Worm (Caenorhabditis elegans) whole organism, L3 larva: ENCODE results near the gene F08D12.12.

ENCODE experiments used
- R02D3.7 ChIP-seq: fragments of 150-350 bp; optimal IDR thresholded peaks from 2 replicates; lab custom pipeline; 2014; ENCODE audit warnings: missing biosample characterization, missing genetic modification characterization
- ZK546.5 ChIP-seq: sonication (generic microtip); optimal IDR thresholded peaks from 2 replicates; lab custom pipeline; 2017; ENCODE audit warnings: missing biosample characterization, missing genetic modification characterization
- aly-2 ChIP-seq: fragments of 150-350 bp; optimal IDR thresholded peaks from 2 replicates; lab custom pipeline; 2014; ENCODE audit warnings: missing biosample characterization, missing genetic modification characterization
- ama-1 ChIP-seq: fragments of 150-350 bp; optimal IDR thresholded peaks from 2 replicates; lab custom pipeline; 2018
- ceh-16 ChIP-seq: sonication (generic microtip); optimal IDR thresholded peaks from 2 replicates; lab custom pipeline; 2017; ENCODE audit warnings: missing biosample characterization, missing genetic modification characterization
- ceh-28 ChIP-seq: fragments of 150-350 bp; optimal IDR thresholded peaks from 2 replicates; lab custom pipeline; 2014; ENCODE audit warnings: missing biosample characterization, missing genetic modification reagents, missing genetic modification characterization
- ceh-82 ChIP-seq: fragments of 150-350 bp; optimal IDR thresholded peaks from 2 replicates; lab custom pipeline; 2014; ENCODE audit warnings: missing biosample characterization, missing genetic modification characterization
- ceh-9 ChIP-seq: sonication (generic microtip); optimal IDR thresholded peaks from 2 replicates; lab custom pipeline; 2018; ENCODE audit warnings: missing biosample characterization, missing genetic modification characterization
- daf-12 ChIP-seq: fragments of 150-350 bp; optimal IDR thresholded peaks from 2 replicates; lab custom pipeline; 2014; ENCODE audit warnings: missing biosample characterization, missing genetic modification reagents, missing genetic modification characterization
- egl-27 ChIP-seq: sonication (generic microtip); optimal IDR thresholded peaks from 4 replicates; lab custom pipeline; 2017; ENCODE audit warnings: missing biosample characterization, missing genetic modification reagents, missing genetic modification characterization
- elt-3 ChIP-seq, 3 experiments: fragments of 150-350 bp in 1 of 3; sonication (generic microtip) in 2 of 3; optimal IDR thresholded peaks; 2 replicates in 2 of 3; 4 replicates in 1 of 3; lab custom pipeline; 2014 to 2017; ENCODE audit warnings: missing biosample characterization in 3 of 3, missing genetic modification characterization in 3 of 3
- fkh-10 ChIP-seq: sonication (generic microtip); optimal IDR thresholded peaks from 2 replicates; lab custom pipeline; 2017; ENCODE audit warnings: missing biosample characterization, missing genetic modification reagents, missing genetic modification characterization
- fkh-2 ChIP-seq: fragments of 150-350 bp; optimal IDR thresholded peaks from 2 replicates; lab custom pipeline; 2014; ENCODE audit warnings: missing biosample characterization, missing genetic modification reagents, missing genetic modification characterization
- hmg-11 ChIP-seq: sonication (generic microtip); optimal IDR thresholded peaks from 2 replicates; lab custom pipeline; 2016; ENCODE audit warnings: missing genetic modification characterization, missing compliant biosample characterization
- jun-1 ChIP-seq: fragments of 150-350 bp; optimal IDR thresholded peaks from 2 replicates; lab custom pipeline; 2014; ENCODE audit warnings: missing biosample characterization, missing genetic modification reagents, missing genetic modification characterization
- lin-15B ChIP-seq: fragments of 150-350 bp; optimal IDR thresholded peaks from 2 replicates; lab custom pipeline; 2014; ENCODE audit warnings: missing biosample characterization, missing genetic modification characterization
- lin-39 ChIP-seq: fragments of 150-350 bp; optimal IDR thresholded peaks from 2 replicates; lab custom pipeline; 2018; ENCODE audit warnings: missing biosample characterization, missing genetic modification reagents, missing genetic modification characterization
- lsy-12 ChIP-seq: sonication (generic microtip); optimal IDR thresholded peaks from 2 replicates; lab custom pipeline; 2016; ENCODE audit warnings: mild to moderate bottlenecking, missing genetic modification characterization, missing compliant biosample characterization
- mdl-1 ChIP-seq: fragments of 150-350 bp; optimal IDR thresholded peaks from 2 replicates; lab custom pipeline; 2014; ENCODE audit warnings: missing biosample characterization, missing genetic modification characterization
- mml-1 ChIP-seq: fragments of 150-350 bp; sonication (generic microtip); optimal IDR thresholded peaks from 3 replicates; lab custom pipeline; 2014; ENCODE audit warnings: missing biosample characterization, missing genetic modification characterization
- nhr-11 ChIP-seq: fragments of 150-350 bp; optimal IDR thresholded peaks from 2 replicates; lab custom pipeline; 2014; ENCODE audit warnings: missing biosample characterization, missing genetic modification characterization
- nhr-23 ChIP-seq: fragments of 150-350 bp; optimal IDR thresholded peaks from 2 replicates; lab custom pipeline; 2014; ENCODE audit warnings: missing biosample characterization, missing genetic modification reagents, missing genetic modification characterization
- nhr-25 ChIP-seq: sonication (generic microtip); optimal IDR thresholded peaks from 2 replicates; lab custom pipeline; 2017; ENCODE audit warnings: missing biosample characterization, missing genetic modification characterization
- nhr-28 ChIP-seq: fragments of 150-350 bp; optimal IDR thresholded peaks from 2 replicates; lab custom pipeline; 2014; ENCODE audit warnings: missing biosample characterization, missing genetic modification characterization
- nhr-43 ChIP-seq: sonication (generic microtip); optimal IDR thresholded peaks from 2 replicates; lab custom pipeline; 2016; ENCODE audit warnings: mild to moderate bottlenecking, missing genetic modification characterization, missing compliant biosample characterization; ENCODE audit not compliant: poor library complexity, severe bottlenecking
- nhr-76 ChIP-seq: fragments of 150-350 bp; sonication (generic microtip); optimal IDR thresholded peaks from 5 replicates; lab custom pipeline; 2014; ENCODE audit warnings: missing biosample characterization, missing genetic modification characterization
- nhr-77 ChIP-seq: fragments of 150-350 bp; optimal IDR thresholded peaks from 2 replicates; lab custom pipeline; 2014; ENCODE audit warnings: missing biosample characterization, missing genetic modification characterization
- pqm-1 ChIP-seq: fragments of 150-350 bp; optimal IDR thresholded peaks from 2 replicates; lab custom pipeline; 2017; ENCODE audit warnings: missing biosample characterization, missing genetic modification characterization, inconsistent platforms
- skn-1 ChIP-seq: fragments of 150-350 bp; optimal IDR thresholded peaks from 2 replicates; lab custom pipeline; 2014; ENCODE audit warnings: missing biosample characterization, missing genetic modification characterization
- snpc-4 ChIP-seq: fragments of 150-350 bp; optimal IDR thresholded peaks from 2 replicates; lab custom pipeline; 2014; ENCODE audit warnings: missing biosample characterization, missing genetic modification characterization
- tbx-2 ChIP-seq: sonication (generic microtip); optimal IDR thresholded peaks from 2 replicates; lab custom pipeline; 2016; ENCODE audit warnings: mild to moderate bottlenecking, missing genetic modification characterization, missing compliant biosample characterization
- unc-39 ChIP-seq: sonication (generic microtip); optimal IDR thresholded peaks from 4 replicates; lab custom pipeline; 2017; ENCODE audit warnings: missing biosample characterization, missing genetic modification characterization
- zag-1 ChIP-seq: fragments of 150-350 bp; optimal IDR thresholded peaks from 2 replicates; lab custom pipeline; 2014; ENCODE audit warnings: missing biosample characterization, missing genetic modification characterization
- ztf-11 ChIP-seq: fragments of 150-350 bp; optimal IDR thresholded peaks from 2 replicates; lab custom pipeline; 2014; ENCODE audit warnings: missing biosample characterization, missing genetic modification characterization
- ztf-4 ChIP-seq: fragments of 150-350 bp; optimal IDR thresholded peaks from 2 replicates; lab custom pipeline; 2014; ENCODE audit warnings: missing biosample characterization, missing genetic modification characterization

Gene F08D12.12

DNA sequence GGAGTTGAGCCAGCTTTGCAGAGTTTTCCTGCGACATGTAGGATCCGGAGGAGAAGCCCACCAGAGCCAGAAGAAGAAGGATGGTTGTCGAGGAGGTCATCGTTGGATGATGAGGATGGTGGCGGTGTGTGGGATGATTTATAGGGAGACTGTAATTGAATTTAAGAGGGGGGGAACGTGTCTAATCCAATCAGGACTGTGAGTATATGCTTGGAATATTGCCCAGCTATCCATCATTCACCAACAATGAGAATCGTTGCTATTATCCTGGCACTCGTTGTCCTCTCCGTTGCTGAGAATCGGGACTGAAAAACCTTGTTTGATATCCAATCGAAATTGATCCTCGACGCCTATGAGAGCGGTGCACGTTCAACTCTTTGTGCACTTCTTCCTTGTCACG lies 39.2 kb upstream of the F08D12.12 start, which contains the start of gene K12H6.5:
Gene K12H6.5, minus strand, starts transcription at position 101 of the 400 bp plus-strand sequence.
- TF ChIP-seq jun-1 (tag; lab: Kevin White, UChicago) (no peak), nhr-25 (tag; lab: Kevin White, UChicago) (no peak), ztf-11 (tag; lab: Kevin White, UChicago) (no peak), nhr-43 (no peak), snpc-4 (tag; lab: Kevin White, UChicago) (no peak), fkh-10 (no peak), R02D3.7 (tag; lab: Kevin White, UChicago) (no peak), ceh-28 (tag; lab: Kevin White, UChicago) (no peak), nhr-77 (tag; lab: Kevin White, UChicago) (no peak), aly-2 (tag; lab: Kevin White, UChicago) (no peak), elt-3 (tag; optimal IDR thresholded peaks at IDR 0.05; lab: Kevin White, UChicago) (no peak), daf-12 (tag; lab: Kevin White, UChicago) (no peak), lsy-12 (tag; lab: Kevin White, UChicago) (no peak), nhr-76 (tag; lab: Kevin White, UChicago) (no peak), pqm-1 (no peak), nhr-23 (tag; lab: Kevin White, UChicago) (no peak), nhr-28 (tag; lab: Kevin White, UChicago) (no peak)
- TF ChIP-seq, all 47 proteins: peak for 0

DNA sequence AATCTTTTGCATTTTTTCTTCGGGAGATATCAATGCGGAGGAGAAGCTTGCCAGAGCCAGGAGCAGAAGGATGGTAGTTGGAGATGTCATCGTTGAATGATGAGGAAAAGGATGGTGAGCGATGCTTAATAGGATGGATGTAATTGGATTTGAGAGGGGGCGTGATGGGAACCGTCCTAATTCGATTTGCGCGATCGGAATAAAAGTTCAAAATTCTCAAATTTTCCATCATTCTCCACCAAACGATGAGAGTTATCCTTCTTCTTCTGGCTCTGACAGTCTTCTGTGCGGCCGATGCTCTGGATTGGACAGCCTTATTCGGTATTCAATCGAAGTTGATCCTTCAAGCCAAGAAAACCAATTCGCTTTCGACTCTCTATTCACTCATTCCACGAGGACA lies 37.3 kb upstream of the F08D12.12 start, which contains the start of the genes K12H6.4 and K12H6.9:
Gene K12H6.4, minus strand, starts transcription at position 101 of the 400 bp plus-strand sequence.
Gene K12H6.9, plus strand, starts transcription at position 236 of the 400 bp plus-strand sequence.
- no peak for TF ChIP-seq nhr-77 (tag; lab: Kevin White, UChicago)
- no peak for TF ChIP-seq ztf-4
- TF ChIP-seq ceh-16 (tag; lab: Kevin White, UChicago) = no peak
- TF ChIP-seq nhr-11 = no peak
- no peak for TF ChIP-seq jun-1 (tag; lab: Kevin White, UChicago)
- no peak for TF ChIP-seq nhr-76 (tag; lab: Kevin White, UChicago)
- no peak for TF ChIP-seq R02D3.7 (tag; lab: Kevin White, UChicago)
- TF ChIP-seq lin-39 (tag; lab: Kevin White, UChicago) = no peak
- no peak for TF ChIP-seq ceh-82
- TF ChIP-seq fkh-2 (tag; lab: Kevin White, UChicago) = no peak
- no peak for TF ChIP-seq ceh-9 (tag; lab: Kevin White, UChicago)
- no peak for TF ChIP-seq daf-12 (tag; lab: Kevin White, UChicago)
- no peak for TF ChIP-seq lsy-12 (tag; lab: Kevin White, UChicago)
- no peak for TF ChIP-seq mml-1 (tag; lab: Kevin White, UChicago)
- no peak for TF ChIP-seq skn-1 (tag; lab: Kevin White, UChicago)
- no peak for TF ChIP-seq lin-15B (tag; lab: Kevin White, UChicago)
- no peak for TF ChIP-seq mdl-1 (tag; lab: Kevin White, UChicago)
- no peak for TF ChIP-seq pqm-1
- no peak for TF ChIP-seq ama-1 (lab: Kevin White, UChicago)
- TF ChIP-seq, all 47 proteins: peak for 0

- no peak for TF ChIP-seq hmg-11 (tag; lab: Kevin White, UChicago)
- no peak for TF ChIP-seq ceh-9 (tag; lab: Kevin White, UChicago)
- TF ChIP-seq fkh-10 = no peak
- no peak for TF ChIP-seq lin-39 (tag; lab: Kevin White, UChicago)
- TF ChIP-seq zag-1 = no peak
- no peak for TF ChIP-seq fkh-2 (tag; lab: Kevin White, UChicago)
- TF ChIP-seq ZK546.5 = no peak
- TF ChIP-seq mdl-1 (tag; lab: Kevin White, UChicago) = no peak
Observed at ce11 chrII:2822435-2822920, 35.6 kb upstream of the F08D12.12 start, which contains the start of the genes fut-4 and K12H6.10. TSS of gene fut-4 (minus strand) at chrII:2822535. TSS of gene K12H6.10 (plus strand) at chrII:2822870.

ce11 chrII:2816676-2817075 lies 29.8 kb upstream of the F08D12.12 start, which contains the start of gene set-13:
TSS of gene set-13 (plus strand) at chrII:2816976.
- no peak for TF ChIP-seq daf-12 (tag; lab: Kevin White, UChicago)
- no peak for TF ChIP-seq egl-27 (tag; lab: Kevin White, UChicago)
- TF ChIP-seq skn-1 (tag; lab: Kevin White, UChicago) = no peak
- no peak for TF ChIP-seq hmg-11 (tag; lab: Kevin White, UChicago)
- no peak for TF ChIP-seq ztf-11 (tag; lab: Kevin White, UChicago)
- no peak for TF ChIP-seq nhr-77 (tag; lab: Kevin White, UChicago)
- no peak for TF ChIP-seq tbx-2 (tag; lab: Kevin White, UChicago)
- no peak for TF ChIP-seq jun-1 (tag; lab: Kevin White, UChicago)
- TF ChIP-seq unc-39 (tag; lab: Kevin White, UChicago) = no peak
- TF ChIP-seq fkh-10 = no peak
- TF ChIP-seq, all 47 proteins: peak for 0
